Fruit fly (Drosophila melanogaster): ENCODE measurements around the gene Trl.

The Trl gene

dm6 chr3L:14760949-14761348 is at the start of gene Trl:
Gene Trl, minus strand, starts transcription at chr3L:14761049.
- no peak for TF ChIP-seq noc (tag; optimal IDR thresholded peaks at IDR 0.05)

dm6 chr3L:14804724-14805221 is 43.9 kb upstream of the Trl start, which contains the start of gene CG17839:
Gene CG17839, plus strand, starts transcription at chr3L:14805136.
- TF ChIP-seq noc (tag; optimal IDR thresholded peaks at IDR 0.05), result no peak

dm6 chr3L:14803236-14803635 is 42.4 kb upstream of the Trl start, which contains the start of gene gnu:
Gene gnu, minus strand, starts transcription at chr3L:14803360.
- TF ChIP-seq noc (tag; optimal IDR thresholded peaks at IDR 0.05), result no peak

DNA sequence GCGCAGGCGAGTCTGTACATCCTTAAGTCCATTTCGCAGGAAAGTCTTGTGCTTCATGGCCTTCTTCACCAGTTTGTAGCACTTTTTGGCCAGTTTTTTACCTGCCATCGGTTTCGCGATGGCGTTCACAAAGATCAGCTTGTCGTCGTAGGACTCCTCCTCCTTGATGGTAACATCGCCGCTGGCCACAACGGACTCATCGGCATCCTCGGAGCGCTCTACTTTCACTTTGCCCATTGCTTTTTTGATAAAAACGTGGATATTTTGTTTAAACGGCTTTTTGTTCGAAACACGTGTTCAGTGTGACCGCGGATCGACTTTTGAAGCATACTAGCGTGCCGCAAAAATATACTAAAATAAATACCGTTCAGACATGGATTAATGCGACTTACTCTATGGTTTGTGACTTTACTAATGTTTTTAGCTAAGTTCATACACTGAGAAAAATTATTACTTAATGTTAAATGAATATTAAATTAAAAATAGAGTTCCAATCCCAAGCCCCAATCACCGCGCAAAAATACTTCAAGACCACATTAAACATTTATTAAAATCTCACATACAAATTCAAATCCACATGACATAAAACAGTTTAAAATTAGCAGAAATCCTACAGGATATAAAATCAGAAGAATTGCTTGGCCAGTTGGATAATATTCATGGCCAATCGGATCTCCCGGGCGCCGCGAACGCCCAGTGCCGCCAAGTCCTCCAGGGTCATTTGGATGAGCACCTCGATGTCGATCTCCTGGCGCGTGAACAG is 41.2 kb upstream of the Trl start, which contains the start of gene NHP2:
Gene NHP2, minus strand, starts transcription at position 315 of the 763 bp plus-strand sequence.
- no peak for TF ChIP-seq noc (tag; optimal IDR thresholded peaks at IDR 0.05)

dm6 chr3L:14790849-14791646 is 30.2 kb upstream of the Trl start:
- no peak for TF ChIP-seq noc (tag; optimal IDR thresholded peaks at IDR 0.05)

- peak; percentile 78 for TF ChIP-seq noc (tag; optimal IDR thresholded peaks at IDR 0.05)
Observed at dm6 chr3L:14790127-14790589, 29.3 kb upstream of the Trl start.

DNA sequence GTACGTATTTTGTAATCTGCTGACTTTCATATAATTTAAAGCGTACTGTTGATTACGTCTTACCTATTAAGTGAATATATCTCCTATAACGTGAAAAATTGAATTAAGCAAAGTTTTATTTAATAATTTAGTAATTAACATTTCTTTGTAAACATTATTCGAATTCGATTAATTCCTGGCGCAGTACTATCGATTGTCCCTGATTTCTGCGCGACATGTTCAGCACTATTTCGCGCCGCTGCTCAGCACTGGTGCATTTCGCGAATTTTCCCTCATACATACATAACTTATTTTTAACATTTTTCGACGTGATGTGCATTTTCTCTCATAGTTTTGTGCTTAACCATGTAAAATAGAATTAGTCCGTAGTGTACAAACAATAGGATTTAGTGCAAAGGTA is 28.8 kb upstream of the Trl start, which contains the start of gene Helz:
Gene Helz, plus strand, starts transcription at position 260 of the 400 bp plus-strand sequence.
- no peak for TF ChIP-seq noc (tag; optimal IDR thresholded peaks at IDR 0.05)

DNA sequence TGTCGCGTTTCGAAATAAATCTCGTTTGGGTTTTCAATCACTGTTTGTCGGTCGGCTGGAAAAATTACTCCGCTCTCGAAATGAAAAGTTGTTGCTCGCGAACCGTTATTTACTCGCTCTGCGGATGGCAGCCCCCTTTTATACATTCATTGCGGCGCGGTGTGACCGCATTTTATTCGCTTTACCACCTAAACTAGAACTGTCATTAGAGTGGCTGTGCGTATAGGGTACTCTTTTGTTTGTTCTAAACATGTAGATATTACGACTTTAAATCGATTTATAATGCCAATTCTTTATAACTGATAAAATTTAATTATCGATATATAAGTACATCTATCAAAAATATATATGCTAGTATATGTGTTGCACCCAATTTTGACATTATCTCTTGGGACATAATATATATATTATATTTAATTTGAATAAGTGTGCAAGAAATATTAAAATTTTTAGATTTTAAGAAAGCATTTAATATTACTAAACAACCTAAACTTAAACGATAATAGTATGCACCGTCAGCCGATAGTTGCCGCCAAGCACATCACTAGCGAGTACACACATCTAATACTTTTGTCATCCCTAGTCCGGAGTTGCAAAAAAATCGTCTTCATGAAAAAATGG is 25.5 kb upstream of the Trl start, which contains the start of the genes bmm and Tdrd3:
Gene bmm, minus strand, starts transcription at position 183 of the 621 bp plus-strand sequence.
Gene Tdrd3, plus strand, starts transcription at position 562 of the 621 bp plus-strand sequence.
- TF ChIP-seq noc (tag; optimal IDR thresholded peaks at IDR 0.05), result peak; percentile 78

DNA sequence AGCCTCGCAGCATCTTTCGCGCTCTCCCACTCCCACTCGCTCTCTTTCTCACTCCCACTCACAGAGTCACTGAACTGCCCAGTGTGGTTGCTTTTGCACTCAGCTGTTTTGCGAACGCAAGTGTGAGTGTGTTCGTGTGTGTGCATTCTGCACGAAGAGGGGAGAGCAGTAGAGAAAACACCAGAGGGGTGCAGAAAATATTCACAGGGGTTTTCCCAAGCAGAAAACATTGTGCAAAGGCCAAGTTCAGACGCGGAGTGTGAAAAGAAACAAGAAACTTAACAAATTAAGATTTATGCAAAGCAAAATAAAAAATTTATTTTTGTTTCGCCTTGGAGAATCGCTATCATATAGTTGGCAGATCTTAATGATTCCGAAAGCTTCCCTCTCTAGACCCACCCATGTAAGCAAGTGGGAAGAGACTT is 24.7 kb upstream of the Trl start:
- TF ChIP-seq noc (tag; optimal IDR thresholded peaks at IDR 0.05), result no peak

- peak; percentile 95 for TF ChIP-seq noc (tag; optimal IDR thresholded peaks at IDR 0.05)
Observed at dm6 chr3L:14784949-14785408, 24.1 kb upstream of the Trl start.

DNA sequence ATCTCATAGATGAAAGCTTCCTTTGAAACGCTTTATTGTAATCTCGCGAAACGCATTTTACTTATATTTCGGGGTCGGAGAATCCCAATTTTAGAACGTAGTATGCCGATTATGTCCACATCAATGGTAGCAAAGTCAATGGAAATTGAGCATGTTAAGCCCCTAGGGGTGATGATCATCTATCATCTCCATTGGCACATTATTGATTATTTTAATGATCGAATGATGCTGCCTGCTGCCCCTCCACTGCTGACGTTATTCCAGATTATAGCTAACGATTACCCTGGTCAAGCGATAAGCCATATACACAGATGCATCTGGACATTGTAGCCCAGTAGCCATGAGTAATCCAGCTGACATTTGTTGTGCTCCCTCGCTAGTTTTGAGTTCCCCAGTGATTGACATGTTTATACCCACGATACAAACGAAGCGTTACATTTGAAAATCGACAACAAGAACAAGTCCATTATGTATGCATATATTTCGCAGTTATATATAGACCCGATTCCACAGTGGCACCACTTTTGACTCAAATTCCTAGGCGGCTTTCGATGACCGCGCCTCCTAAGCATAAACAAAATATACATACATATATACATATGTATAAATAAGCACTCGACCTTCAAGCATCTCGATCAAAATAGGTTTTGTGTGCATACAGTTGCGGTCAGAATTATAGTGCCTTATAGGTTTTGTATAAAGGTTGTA is 23.5 kb upstream of the Trl start:
- TF ChIP-seq noc (tag; optimal IDR thresholded peaks at IDR 0.05), result no peak

DNA sequence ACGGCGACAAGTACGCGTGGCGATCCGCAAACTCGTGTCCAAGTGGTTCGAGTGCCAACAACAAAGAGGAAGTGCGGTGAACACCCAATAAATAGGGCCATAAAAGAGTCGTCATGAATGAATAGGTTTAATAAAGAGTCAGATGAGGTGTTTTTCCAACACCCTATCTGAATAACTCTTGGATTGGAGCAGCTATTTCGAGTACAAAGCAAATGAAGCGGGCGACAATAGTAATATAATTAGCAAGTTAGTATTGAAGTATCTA is 22.4 kb upstream of the Trl start:
- TF ChIP-seq noc (tag; optimal IDR thresholded peaks at IDR 0.05), result no peak

DNA sequence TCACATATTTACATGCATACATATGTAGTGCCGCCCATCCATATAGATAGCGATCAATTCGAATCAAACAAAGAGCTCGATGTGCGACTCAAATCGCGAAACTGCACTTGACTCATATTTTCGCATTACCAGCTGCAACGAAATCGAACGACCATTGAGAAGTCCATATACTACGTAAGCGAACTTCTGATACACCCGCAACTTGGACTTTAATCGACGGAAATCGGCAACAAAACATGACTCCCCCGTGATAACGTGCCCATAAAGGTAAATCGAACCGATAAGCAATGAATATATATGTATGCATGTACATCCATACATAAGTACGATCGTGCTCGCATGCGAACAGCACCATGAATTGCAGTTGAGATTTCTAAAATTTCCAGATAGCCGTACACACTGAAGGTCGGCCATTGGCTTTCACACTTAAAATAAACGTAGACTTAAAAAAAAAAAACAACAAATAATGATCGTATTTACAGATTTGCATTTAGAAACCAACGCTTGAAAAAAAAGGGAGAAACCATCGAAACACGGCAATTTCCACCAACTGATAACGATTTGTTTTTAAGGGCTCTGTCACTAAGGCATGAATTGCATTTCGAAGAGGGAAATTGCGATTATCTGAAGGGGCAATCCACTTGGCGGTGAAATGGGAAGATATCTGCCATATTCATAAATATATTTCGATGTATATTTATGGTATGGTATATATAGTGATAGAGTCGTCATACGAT is 21.9 kb upstream of the Trl start:
- TF ChIP-seq noc (tag; optimal IDR thresholded peaks at IDR 0.05), result peak; percentile 0

- TF ChIP-seq noc (tag; optimal IDR thresholded peaks at IDR 0.05), result no peak
Observed at dm6 chr3L:14781863-14782218, 21.0 kb upstream of the Trl start.
